Worm (Caenorhabditis elegans) whole organism, L3 larva: ENCODE measurements around the gene C54E10.6.

Source experiments
- R02D3.7 ChIP-seq: fragments of 150-350 bp; optimal IDR thresholded peaks from 2 replicates; lab custom pipeline; 2014; ENCODE audit warnings: missing biosample characterization, missing genetic modification characterization
- ama-1 ChIP-seq: fragments of 150-350 bp; optimal IDR thresholded peaks from 2 replicates; lab custom pipeline; 2018
- ceh-16 ChIP-seq: sonication (generic microtip); optimal IDR thresholded peaks from 2 replicates; lab custom pipeline; 2017; ENCODE audit warnings: missing biosample characterization, missing genetic modification characterization
- ceh-82 ChIP-seq: fragments of 150-350 bp; optimal IDR thresholded peaks from 2 replicates; lab custom pipeline; 2014; ENCODE audit warnings: missing biosample characterization, missing genetic modification characterization
- ceh-9 ChIP-seq: sonication (generic microtip); optimal IDR thresholded peaks from 2 replicates; lab custom pipeline; 2018; ENCODE audit warnings: missing biosample characterization, missing genetic modification characterization
- daf-12 ChIP-seq: fragments of 150-350 bp; optimal IDR thresholded peaks from 2 replicates; lab custom pipeline; 2014; ENCODE audit warnings: missing biosample characterization, missing genetic modification reagents, missing genetic modification characterization
- egl-27 ChIP-seq: sonication (generic microtip); optimal IDR thresholded peaks from 4 replicates; lab custom pipeline; 2017; ENCODE audit warnings: missing biosample characterization, missing genetic modification reagents, missing genetic modification characterization
- egl-5 ChIP-seq: fragments of 150-350 bp; optimal IDR thresholded peaks from 2 replicates; lab custom pipeline; 2017; ENCODE audit warnings: missing biosample characterization, missing genetic modification reagents, missing genetic modification characterization, inconsistent platforms
- elt-1 ChIP-seq: fragments of 150-350 bp; optimal IDR thresholded peaks from 2 replicates; lab custom pipeline; 2014; ENCODE audit warnings: missing biosample characterization, missing genetic modification characterization
- elt-3 ChIP-seq, 3 experiments: fragments of 150-350 bp in 1 of 3; sonication (generic microtip) in 2 of 3; optimal IDR thresholded peaks; 2 replicates in 2 of 3; 4 replicates in 1 of 3; lab custom pipeline; 2014 to 2017; ENCODE audit warnings: missing biosample characterization in 3 of 3, missing genetic modification characterization in 3 of 3
- eor-1 ChIP-seq, 2 experiments: fragments of 150-350 bp; optimal IDR thresholded peaks; 2 replicates each; lab custom pipeline; 2014 to 2018; ENCODE audit warnings: missing biosample characterization in 2 of 2, missing genetic modification characterization in 2 of 2
- fkh-10 ChIP-seq: sonication (generic microtip); optimal IDR thresholded peaks from 2 replicates; lab custom pipeline; 2017; ENCODE audit warnings: missing biosample characterization, missing genetic modification reagents, missing genetic modification characterization
- fkh-2 ChIP-seq: fragments of 150-350 bp; optimal IDR thresholded peaks from 2 replicates; lab custom pipeline; 2014; ENCODE audit warnings: missing biosample characterization, missing genetic modification reagents, missing genetic modification characterization
- fos-1 ChIP-seq: fragments of 150-350 bp; optimal IDR thresholded peaks from 2 replicates; lab custom pipeline; 2014; ENCODE audit warnings: missing biosample characterization, missing genetic modification characterization
- hmg-11 ChIP-seq: sonication (generic microtip); optimal IDR thresholded peaks from 2 replicates; lab custom pipeline; 2016; ENCODE audit warnings: missing genetic modification characterization, missing compliant biosample characterization
- jun-1 ChIP-seq: fragments of 150-350 bp; optimal IDR thresholded peaks from 2 replicates; lab custom pipeline; 2014; ENCODE audit warnings: missing biosample characterization, missing genetic modification reagents, missing genetic modification characterization
- lin-15B ChIP-seq: fragments of 150-350 bp; optimal IDR thresholded peaks from 2 replicates; lab custom pipeline; 2014; ENCODE audit warnings: missing biosample characterization, missing genetic modification characterization
- lin-39 ChIP-seq: fragments of 150-350 bp; optimal IDR thresholded peaks from 2 replicates; lab custom pipeline; 2018; ENCODE audit warnings: missing biosample characterization, missing genetic modification reagents, missing genetic modification characterization
- lsy-12 ChIP-seq: sonication (generic microtip); optimal IDR thresholded peaks from 2 replicates; lab custom pipeline; 2016; ENCODE audit warnings: mild to moderate bottlenecking, missing genetic modification characterization, missing compliant biosample characterization
- mdl-1 ChIP-seq: fragments of 150-350 bp; optimal IDR thresholded peaks from 2 replicates; lab custom pipeline; 2014; ENCODE audit warnings: missing biosample characterization, missing genetic modification characterization
- mml-1 ChIP-seq: fragments of 150-350 bp; sonication (generic microtip); optimal IDR thresholded peaks from 3 replicates; lab custom pipeline; 2014; ENCODE audit warnings: missing biosample characterization, missing genetic modification characterization
- nfya-1 ChIP-seq: sonication (generic microtip); optimal IDR thresholded peaks from 2 replicates; lab custom pipeline; 2017; ENCODE audit warnings: missing genetic modification characterization, mild to moderate bottlenecking, missing compliant biosample characterization, antibody characterized with exemption, moderate library complexity; ENCODE audit not compliant: insufficient read depth
- nhr-11 ChIP-seq: fragments of 150-350 bp; optimal IDR thresholded peaks from 2 replicates; lab custom pipeline; 2014; ENCODE audit warnings: missing biosample characterization, missing genetic modification characterization
- nhr-12 ChIP-seq: fragments of 150-350 bp; optimal IDR thresholded peaks from 2 replicates; lab custom pipeline; 2014; ENCODE audit warnings: missing biosample characterization, missing genetic modification characterization
- nhr-23 ChIP-seq: fragments of 150-350 bp; optimal IDR thresholded peaks from 2 replicates; lab custom pipeline; 2014; ENCODE audit warnings: missing biosample characterization, missing genetic modification reagents, missing genetic modification characterization
- nhr-28 ChIP-seq: fragments of 150-350 bp; optimal IDR thresholded peaks from 2 replicates; lab custom pipeline; 2014; ENCODE audit warnings: missing biosample characterization, missing genetic modification characterization
- nhr-76 ChIP-seq: fragments of 150-350 bp; sonication (generic microtip); optimal IDR thresholded peaks from 5 replicates; lab custom pipeline; 2014; ENCODE audit warnings: missing biosample characterization, missing genetic modification characterization
- nhr-77 ChIP-seq: fragments of 150-350 bp; optimal IDR thresholded peaks from 2 replicates; lab custom pipeline; 2014; ENCODE audit warnings: missing biosample characterization, missing genetic modification characterization
- pha-4 ChIP-seq: fragments of 150-350 bp; optimal IDR thresholded peaks from 2 replicates; lab custom pipeline; 2014; ENCODE audit warnings: missing biosample characterization, missing genetic modification reagents, missing genetic modification characterization
- pqm-1 ChIP-seq: fragments of 150-350 bp; optimal IDR thresholded peaks from 2 replicates; lab custom pipeline; 2017; ENCODE audit warnings: missing biosample characterization, missing genetic modification characterization, inconsistent platforms
- sea-2 ChIP-seq: fragments of 150-350 bp; sonication (generic microtip); optimal IDR thresholded peaks from 4 replicates; lab custom pipeline; 2014; ENCODE audit warnings: missing biosample characterization, missing genetic modification reagents, missing genetic modification characterization
- skn-1 ChIP-seq: fragments of 150-350 bp; optimal IDR thresholded peaks from 2 replicates; lab custom pipeline; 2014; ENCODE audit warnings: missing biosample characterization, missing genetic modification characterization
- snpc-4 ChIP-seq: fragments of 150-350 bp; optimal IDR thresholded peaks from 2 replicates; lab custom pipeline; 2014; ENCODE audit warnings: missing biosample characterization, missing genetic modification characterization
- tbx-2 ChIP-seq: sonication (generic microtip); optimal IDR thresholded peaks from 2 replicates; lab custom pipeline; 2016; ENCODE audit warnings: mild to moderate bottlenecking, missing genetic modification characterization, missing compliant biosample characterization
- unc-39 ChIP-seq: sonication (generic microtip); optimal IDR thresholded peaks from 4 replicates; lab custom pipeline; 2017; ENCODE audit warnings: missing biosample characterization, missing genetic modification characterization
- unc-62 ChIP-seq: fragments of 150-350 bp; sonication (generic microtip); optimal IDR thresholded peaks from 4 replicates; lab custom pipeline; 2014; ENCODE audit warnings: missing biosample characterization, missing genetic modification reagents, missing genetic modification characterization
- ztf-11 ChIP-seq: fragments of 150-350 bp; optimal IDR thresholded peaks from 2 replicates; lab custom pipeline; 2014; ENCODE audit warnings: missing biosample characterization, missing genetic modification characterization
- ztf-4 ChIP-seq: fragments of 150-350 bp; optimal IDR thresholded peaks from 2 replicates; lab custom pipeline; 2014; ENCODE audit warnings: missing biosample characterization, missing genetic modification characterization

C54E10.6 gene

ce11 chrV:18772761-18773160, 35.8 kb downstream of the C54E10.6 start, which contains the start of gene clec-257:
TSS of gene clec-257 (plus strand) at chrV:18773061.
- no peak for TF ChIP-seq nfya-1
- TF ChIP-seq unc-39 (tag; lab: Kevin White, UChicago), result no peak
- no peak for TF ChIP-seq elt-1 (tag; lab: Kevin White, UChicago)
- no peak for TF ChIP-seq ztf-11 (tag; lab: Kevin White, UChicago)
- TF ChIP-seq nhr-28 (tag; lab: Kevin White, UChicago), result no peak
- no peak for TF ChIP-seq lin-39
- no peak for TF ChIP-seq ceh-82 (tag; lab: Kevin White, UChicago)
- no peak for TF ChIP-seq nhr-23
- TF ChIP-seq unc-62 (GFP tag; lab: Kevin White, UChicago), result no peak
- TF ChIP-seq ama-1 (lab: Kevin White, UChicago), result no peak
- TF ChIP-seq mml-1 (tag; lab: Kevin White, UChicago), result no peak
- TF ChIP-seq daf-12 (tag; lab: Kevin White, UChicago), result no peak
- no peak for TF ChIP-seq lin-15B (tag; lab: Kevin White, UChicago)
- TF ChIP-seq jun-1 (tag; lab: Kevin White, UChicago), result no peak
- no peak for TF ChIP-seq hmg-11 (tag; lab: Kevin White, UChicago)

- TF ChIP-seq pqm-1 (tag; lab: Kevin White, UChicago) (no peak), unc-39 (tag; lab: Kevin White, UChicago) (no peak), nhr-77 (tag; lab: Kevin White, UChicago) (no peak), nhr-23 (no peak), lsy-12 (tag; lab: Kevin White, UChicago) (no peak), nhr-76 (tag; lab: Kevin White, UChicago) (no peak), unc-62 (GFP tag; lab: Kevin White, UChicago) (no peak), nhr-12 (tag; lab: Kevin White, UChicago) (no peak), ama-1 (lab: Kevin White, UChicago) (no peak), lin-15B (tag; lab: Kevin White, UChicago) (no peak), daf-12 (tag; lab: Kevin White, UChicago) (no peak), R02D3.7 (no peak), nhr-11 (no peak), eor-1 (tag; optimal IDR thresholded peaks at IDR 0.05; lab: Kevin White, UChicago) (no peak), ceh-16 (tag; lab: Kevin White, UChicago) (no peak), pha-4 (tag; lab: Kevin White, UChicago) (no peak), snpc-4 (no peak), fkh-10 (GFP tag; lab: Kevin White, UChicago) (no peak), nhr-28 (tag; lab: Kevin White, UChicago) (no peak), sea-2 (no peak)
Observed at ce11 chrV:18771804-18772386, 36.6 kb downstream of the C54E10.6 start.

ce11 chrV:18771390-18771789, 37.1 kb downstream of the C54E10.6 start, which contains the start of gene clec-256:
TSS of gene clec-256 (plus strand) at chrV:18771690.
- no peak for TF ChIP-seq nhr-76 (tag; lab: Kevin White, UChicago)
- no peak for TF ChIP-seq lsy-12 (tag; lab: Kevin White, UChicago)
- TF ChIP-seq mdl-1 (tag; lab: Kevin White, UChicago), result no peak
- no peak for TF ChIP-seq nhr-28 (tag; lab: Kevin White, UChicago)
- TF ChIP-seq nhr-77 (tag; lab: Kevin White, UChicago), result no peak
- no peak for TF ChIP-seq fkh-2 (tag; lab: Kevin White, UChicago)
- no peak for TF ChIP-seq elt-3 (tag; optimal IDR thresholded peaks at IDR 0.05; lab: Kevin White, UChicago)
- TF ChIP-seq tbx-2 (tag; lab: Kevin White, UChicago), result no peak
- no peak for TF ChIP-seq fos-1 (tag; lab: Kevin White, UChicago)
- no peak for TF ChIP-seq skn-1
- TF ChIP-seq ceh-16 (tag; lab: Kevin White, UChicago), result no peak
- TF ChIP-seq egl-27 (tag; lab: Kevin White, UChicago), result no peak
- no peak for TF ChIP-seq ztf-4 (tag; lab: Kevin White, UChicago)
- no peak for TF ChIP-seq nhr-23

ce11 chrV:18770623-18771022, 37.9 kb downstream of the C54E10.6 start, which contains the start of gene clec-255:
TSS of gene clec-255 (minus strand) at chrV:18770723.
- no peak for TF ChIP-seq ceh-82 (tag; lab: Kevin White, UChicago)
- no peak for TF ChIP-seq pqm-1 (tag; lab: Kevin White, UChicago)
- no peak for TF ChIP-seq snpc-4
- no peak for TF ChIP-seq nhr-77 (tag; lab: Kevin White, UChicago)
- TF ChIP-seq fkh-2 (tag; lab: Kevin White, UChicago), result no peak
- no peak for TF ChIP-seq nhr-23
- no peak for TF ChIP-seq skn-1
- TF ChIP-seq sea-2, result no peak
- no peak for TF ChIP-seq unc-39 (tag; lab: Kevin White, UChicago)
- no peak for TF ChIP-seq egl-5 (tag; lab: Kevin White, UChicago)
- no peak for TF ChIP-seq fkh-10 (GFP tag; lab: Kevin White, UChicago)
- no peak for TF ChIP-seq ztf-4 (tag; lab: Kevin White, UChicago)
- no peak for TF ChIP-seq ceh-16 (tag; lab: Kevin White, UChicago)
- TF ChIP-seq unc-62 (GFP tag; lab: Kevin White, UChicago), result no peak
- TF ChIP-seq elt-1 (tag; lab: Kevin White, UChicago), result no peak
- TF ChIP-seq R02D3.7, result no peak
- no peak for TF ChIP-seq ceh-9 (tag; lab: Kevin White, UChicago)
- no peak for TF ChIP-seq nfya-1
